Fruit fly (Drosophila melanogaster): Measurements from ENCODE around the gene tal-3A.

Gene tal-3A

DNA sequence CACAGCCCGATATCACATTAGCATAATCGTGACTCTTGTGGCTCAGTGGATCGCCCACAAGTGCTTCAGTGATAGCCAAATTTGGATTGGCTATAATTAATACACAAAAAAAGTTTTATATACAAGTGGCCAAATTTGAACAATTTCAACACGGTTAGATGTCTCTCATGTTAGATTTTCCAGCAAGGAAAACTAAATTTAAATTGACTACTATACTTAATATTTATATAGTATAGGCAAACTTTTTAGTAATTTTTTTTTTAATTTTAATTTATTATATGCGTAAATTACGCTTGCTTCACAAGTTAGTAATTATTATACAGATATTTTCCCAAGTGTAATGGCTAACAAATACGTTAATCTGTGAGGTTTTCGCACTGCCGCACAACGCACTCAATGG is 47.9 kb upstream of the tal-3A start (continued):
- TF ChIP-seq CG4328 (GFP tag; optimal IDR thresholded peaks at IDR 0.05): no peak
- TF ChIP-seq Adf1 (GFP tag; IDR thresholded peaks at IDR 0.05): no peak
- peak; percentile 9 for TF ChIP-seq Sox100B (GFP tag; optimal IDR thresholded peaks at IDR 0.05)
- no peak for TF ChIP-seq CG2116 (GFP tag; optimal IDR thresholded peaks at IDR 0.05)
- peak; percentile 27 for TF ChIP-seq CG3995 (GFP tag; optimal IDR thresholded peaks at IDR 0.05)
- TF ChIP-seq chif (GFP tag; optimal IDR thresholded peaks at IDR 0.05): no peak
- no peak for TF ChIP-seq sc (optimal IDR thresholded peaks at IDR 0.05)
- TF ChIP-seq sc (GFP tag; optimal IDR thresholded peaks at IDR 0.05): no peak
- no peak for TF ChIP-seq CG7271 (tag; optimal IDR thresholded peaks at IDR 0.05)
- TF ChIP-seq HLHmδ (GFP tag; optimal IDR thresholded peaks at IDR 0.05): no peak
- no peak for TF ChIP-seq CG33557 (GFP tag; optimal IDR thresholded peaks at IDR 0.05)
- TF ChIP-seq Gug (GFP tag; IDR thresholded peaks at IDR 0.05): no peak
- TF ChIP-seq ATbp (GFP tag; optimal IDR thresholded peaks at IDR 0.05): no peak
- no peak for TF ChIP-seq CG9727 (GFP tag; optimal IDR thresholded peaks at IDR 0.05)
- no peak for TF ChIP-seq luna (GFP tag; optimal IDR thresholded peaks at IDR 0.05)
- no peak for TF ChIP-seq CG17385 (GFP tag; optimal IDR thresholded peaks at IDR 0.05)
- TF ChIP-seq insv (GFP tag; optimal IDR thresholded peaks at IDR 0.05): no peak
- TF ChIP-seq Meics (GFP tag; optimal IDR thresholded peaks at IDR 0.05): peak; percentile 1
- no peak for TF ChIP-seq amos (GFP tag; IDR thresholded peaks at IDR 0.05; ENCODE audit: partially characterized antibody)
- peak; percentile 65 for TF ChIP-seq Med (GFP tag)
- TF ChIP-seq CG3281 (GFP tag; optimal IDR thresholded peaks at IDR 0.05): peak; percentile 24
- no peak for TF ChIP-seq CG18619 (GFP tag; optimal IDR thresholded peaks at IDR 0.05)
- peak; percentile 56 for TF ChIP-seq gem (tag; optimal IDR thresholded peaks at IDR 0.05)
- TF ChIP-seq CG13424 (tag; optimal IDR thresholded peaks at IDR 0.05): no peak
- no peak for TF ChIP-seq CG7786 (GFP tag; optimal IDR thresholded peaks at IDR 0.05)
- no peak for TF ChIP-seq Side (GFP tag; optimal IDR thresholded peaks at IDR 0.05)
- no peak for TF ChIP-seq p53 (GFP tag; optimal IDR thresholded peaks at IDR 0.05)
- TF ChIP-seq CG13894 (tag; optimal IDR thresholded peaks at IDR 0.05): no peak
- no peak for TF ChIP-seq Gsc (GFP tag; IDR thresholded peaks at IDR 0.05)
- no peak for TF ChIP-seq slp2 (GFP tag; optimal IDR thresholded peaks at IDR 0.05)
- TF ChIP-seq hb (GFP tag; IDR thresholded peaks at IDR 0.05; ENCODE audit: partially characterized antibody): no peak
- TF ChIP-seq ara (GFP tag; IDR thresholded peaks at IDR 0.05): no peak
- TF ChIP-seq CG13296 (GFP tag; optimal IDR thresholded peaks at IDR 0.05): peak; percentile 9
- TF ChIP-seq Lim3 (GFP tag; IDR thresholded peaks at IDR 0.05): no peak
- TF ChIP-seq vfl (GFP tag; optimal IDR thresholded peaks at IDR 0.05): no peak
- TF ChIP-seq H2.0 (GFP tag; IDR thresholded peaks at IDR 0.05): no peak
- no peak for TF ChIP-seq CG10366 (GFP tag; IDR thresholded peaks at IDR 0.05)
- TF ChIP-seq B-H2 (GFP tag; optimal IDR thresholded peaks at IDR 0.05): no peak
- TF ChIP-seq Taf1 (GFP tag; IDR thresholded peaks at IDR 0.05): no peak

- TF ChIP-seq Vsx1 (GFP tag; optimal IDR thresholded peaks at IDR 0.05): no peak
- TF ChIP-seq z (GFP tag; IDR thresholded peaks at IDR 0.05): peak; percentile 76; the same call in 1 of the 3 replicates
These were observed 47.5 kb upstream of the tal-3A start, which contains the start of gene CG9312 for dm6 chr3R:13765456-13765855. TSS of gene CG9312 (plus strand) at chr3R:13765756.

Data from whole organism, embryonic.